Worm (Caenorhabditis elegans): Measurements from ENCODE around the gene tra-4.

ce11 chrX:2903715-2904419 lies 46.5 kb upstream of the tra-4 start:
- TF ChIP-seq flt-1 (GFP tag; IDR thresholded peaks at IDR 0.05) = no peak
- TF ChIP-seq T22C8.4 (GFP tag; IDR thresholded peaks at IDR 0.05) = no peak
- no peak for TF ChIP-seq tab-1 (GFP tag; IDR thresholded peaks at IDR 0.05)
- TF ChIP-seq cog-1 (tag; optimal IDR thresholded peaks at IDR 0.05) = no peak

All from whole organism, midembryonic.